Worm (Caenorhabditis elegans) whole organism, L1 larva: ENCODE measurements around the gene mab-23.

Experiments used
- pqm-1 ChIP-seq: sonication (generic microtip); optimal IDR thresholded peaks from 3 replicates; lab custom pipeline; 2017; ENCODE audit warnings: missing biosample characterization, missing genetic modification characterization
- zag-1 ChIP-seq: fragments of 150-350 bp; optimal IDR thresholded peaks from 2 replicates; lab custom pipeline; 2014; ENCODE audit warnings: missing biosample characterization, missing genetic modification characterization

ce11 chrV:10647043-10647611 is 14.3 kb downstream of the mab-23 start, which contains the start of the genes C32C4.3 and C32C4.16:
- no peak for TF ChIP-seq zag-1 (tag; lab: Kevin White, UChicago)
- TF ChIP-seq pqm-1 (tag; lab: Kevin White, UChicago), result no peak
